Worm (Caenorhabditis elegans): ENCODE measurements around the gene str-168.

The str-168 gene

DNA sequence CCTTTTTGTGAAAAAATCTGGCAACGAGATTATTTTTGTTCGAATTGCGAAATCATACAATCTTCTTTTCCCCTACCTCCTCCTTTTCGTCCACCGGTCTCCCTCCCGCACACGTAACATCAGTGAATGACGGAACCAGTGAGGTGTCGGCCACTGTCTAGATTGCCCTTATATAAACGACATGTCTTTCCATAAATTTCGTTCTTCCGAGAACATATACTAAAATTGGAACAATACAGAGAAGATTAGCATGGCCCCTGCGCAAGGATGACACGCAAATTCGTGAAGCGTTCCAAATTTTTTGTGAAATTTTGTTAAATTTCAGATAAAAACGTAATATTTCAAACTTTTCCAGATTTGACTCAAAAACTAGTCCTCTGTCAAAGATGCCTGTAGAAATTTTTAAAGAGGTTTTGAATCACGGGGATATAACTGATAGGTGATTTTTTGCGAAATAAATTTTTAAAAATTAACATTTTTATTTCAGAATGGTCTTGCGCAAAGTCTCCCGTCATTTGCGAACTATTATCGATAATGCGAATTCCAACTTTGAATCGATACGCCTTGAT is 7.9 kb upstream of the str-168 start (continued):
- TF ChIP-seq saeg-2 (GFP tag; IDR thresholded peaks at IDR 0.05) (no peak; the same call in 1 of the 2 replicates), fkh-10 (GFP tag; optimal IDR thresholded peaks at IDR 0.05) (no peak), vab-7 (GFP tag; IDR thresholded peaks at IDR 0.05) (no peak), php-3 (GFP tag; IDR thresholded peaks at IDR 0.05) (no peak; the same call in 1 of the 2 replicates), tag-97 (GFP tag; IDR thresholded peaks at IDR 0.05) (no peak), lin-13 (GFP tag; optimal IDR thresholded peaks at IDR 0.05) (no peak), daf-8 (GFP tag; IDR thresholded peaks at IDR 0.05) (no peak), Y48G9A.11 (GFP tag; IDR thresholded peaks at IDR 0.05) (peak; percentile 74; the same call in 1 of the 2 replicates), Y5F2A.4 (GFP tag; optimal IDR thresholded peaks at IDR 0.05) (no peak), Y75B8A.6 (GFP tag; IDR thresholded peaks at IDR 0.05) (no peak), lim-7 (GFP tag; IDR thresholded peaks at IDR 0.05) (no peak), dve-1 (tag; optimal IDR thresholded peaks at IDR 0.05; ENCODE audit: insufficient read depth) (peak; percentile 42), nhr-237 (tag; optimal IDR thresholded peaks at IDR 0.05) (no peak), nhr-11 (tag; optimal IDR thresholded peaks at IDR 0.05) (no peak), T20F7.1 (GFP tag; optimal IDR thresholded peaks at IDR 0.05) (no peak), R02D3.7 (tag; optimal IDR thresholded peaks at IDR 0.05) (no peak), mxl-3 (GFP tag; optimal IDR thresholded peaks at IDR 0.05) (no peak), D1046.2 (GFP tag; IDR thresholded peaks at IDR 0.05) (no peak), mdl-1 (tag; optimal IDR thresholded peaks at IDR 0.05) (no peak), snpc-1.2 (GFP tag; IDR thresholded peaks at IDR 0.05) (peak; percentile 98), duxl-1 (tag; optimal IDR thresholded peaks at IDR 0.05; ENCODE audit: poor library complexity) (no peak), T26A8.4 (GFP tag; IDR thresholded peaks at IDR 0.05) (no peak)

DNA sequence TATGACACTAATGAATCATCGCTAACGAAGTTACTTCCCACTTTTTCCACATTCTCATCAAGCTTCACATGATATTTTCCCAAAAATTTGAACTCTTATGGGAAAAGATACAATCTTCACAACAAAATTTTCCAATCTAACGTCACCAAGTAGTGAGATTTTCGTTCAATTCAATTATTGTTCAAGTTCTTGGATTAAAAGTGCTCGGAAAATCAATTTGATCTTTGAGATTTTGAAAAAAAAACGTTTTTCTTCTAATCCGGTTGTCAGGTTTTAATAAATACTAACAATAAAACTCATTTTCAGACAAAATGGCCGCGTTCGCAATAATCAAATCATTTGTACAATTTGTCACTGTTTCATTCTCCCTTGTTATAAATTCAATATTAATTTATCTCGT is 4.7 kb upstream of the str-168 start, which contains the start of gene str-153:
Gene str-153 (plus strand): TSS at position 301 of the 400 bp plus-strand sequence.
- no peak for TF ChIP-seq dmd-8 (GFP tag; IDR thresholded peaks at IDR 0.05)
- TF ChIP-seq unc-62 (GFP tag; optimal IDR thresholded peaks at IDR 0.05 in 1 of 2): peak in 1 of 2 experiments; percentile 4
- no peak for TF ChIP-seq unc-62 (tag; optimal IDR thresholded peaks at IDR 0.05)
- no peak for TF ChIP-seq zip-11 (GFP tag; IDR thresholded peaks at IDR 0.05)

DNA sequence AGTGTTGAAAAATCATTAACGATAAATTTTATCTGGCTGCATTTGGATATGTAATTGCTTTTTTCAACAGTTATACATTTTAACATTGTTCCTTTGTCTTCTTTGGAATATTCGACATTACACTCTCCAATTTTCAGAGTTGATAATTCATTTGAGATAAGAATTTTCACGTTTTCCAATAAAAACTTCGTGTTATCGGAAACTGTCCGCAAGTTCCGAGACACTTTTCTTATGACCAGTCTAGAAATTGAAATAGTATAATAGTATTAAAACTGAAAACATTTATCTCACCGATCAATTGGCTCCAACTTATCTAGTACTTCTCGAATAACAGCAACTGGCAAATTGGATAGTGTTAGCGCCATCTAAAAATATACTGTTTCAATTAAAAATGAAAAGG is 1.1 kb upstream of the str-168 start, which contains the start of gene fbxa-86:
Gene fbxa-86 (minus strand): TSS at position 367 of the 400 bp plus-strand sequence.
- TF ChIP-seq pqm-1 (tag; optimal IDR thresholded peaks at IDR 0.05) (peak; percentile 9), unc-62 (GFP tag; optimal IDR thresholded peaks at IDR 0.05 in 1 of 2) (peak in 1 of 2 experiments; percentile 7), unc-62 (tag; optimal IDR thresholded peaks at IDR 0.05) (no peak), T20F7.1 (GFP tag; optimal IDR thresholded peaks at IDR 0.05) (no peak), mdl-1 (tag; optimal IDR thresholded peaks at IDR 0.05) (no peak), duxl-1 (tag; optimal IDR thresholded peaks at IDR 0.05; ENCODE audit: poor library complexity) (no peak)

DNA sequence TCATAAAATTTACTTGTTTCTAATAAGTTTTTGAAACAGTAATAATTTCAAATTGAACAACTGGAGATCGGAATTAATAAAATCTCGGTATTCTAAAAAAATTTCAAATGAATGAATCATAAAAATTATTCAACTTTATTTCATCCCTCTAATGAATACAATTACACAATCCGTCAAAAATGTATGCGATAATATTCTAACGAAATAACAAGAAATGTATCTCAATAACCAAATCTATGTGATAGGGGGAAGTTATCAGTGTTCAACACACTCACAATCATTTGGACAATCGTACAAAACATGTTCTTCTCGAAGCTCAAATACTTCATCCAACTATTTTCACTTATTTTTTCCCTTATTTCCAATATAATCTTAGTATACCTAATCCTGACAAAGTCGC is 2.9 kb downstream of the str-168 start, which contains the start of gene Y9C9A.5:
Gene Y9C9A.5 (plus strand): TSS at position 301 of the 400 bp plus-strand sequence.
- TF ChIP-seq attf-4 (tag; optimal IDR thresholded peaks at IDR 0.05) (no peak), egl-27 (tag; optimal IDR thresholded peaks at IDR 0.05) (no peak), daf-16 (GFP tag; optimal IDR thresholded peaks at IDR 0.05) (no peak), daf-16 (tag; optimal IDR thresholded peaks at IDR 0.05) (no peak), nhr-111 (GFP tag; optimal IDR thresholded peaks at IDR 0.05) (no peak), unc-130 (GFP tag; optimal IDR thresholded peaks at IDR 0.05) (no peak), dmd-8 (GFP tag; IDR thresholded peaks at IDR 0.05) (no peak), lin-39 (tag; optimal IDR thresholded peaks at IDR 0.05) (no peak), T20F7.1 (GFP tag; optimal IDR thresholded peaks at IDR 0.05) (no peak), dve-1 (tag; optimal IDR thresholded peaks at IDR 0.05; ENCODE audit: insufficient read depth) (no peak), lin-38 (GFP tag; IDR thresholded peaks at IDR 0.05) (no peak), ZK546.5 (tag; optimal IDR thresholded peaks at IDR 0.05) (no peak), ctbp-1 (GFP tag; IDR thresholded peaks at IDR 0.05) (no peak), ceh-82 (tag; optimal IDR thresholded peaks at IDR 0.05) (no peak), ztf-11 (tag; optimal IDR thresholded peaks at IDR 0.05) (no peak), dmd-6 (GFP tag; IDR thresholded peaks at IDR 0.05) (no peak), daf-19 (GFP tag; conservative IDR thresholded peaks at IDR 0.05) (no peak), ztf-7 (tag; optimal IDR thresholded peaks at IDR 0.05) (no peak), hlh-11 (tag; optimal IDR thresholded peaks at IDR 0.05) (no peak), cey-2 (tag; optimal IDR thresholded peaks at IDR 0.05; ENCODE audit: borderline replicate concordance, insufficient read depth) (no peak), dpl-1 (GFP tag; optimal IDR thresholded peaks at IDR 0.05) (no peak)
